Worm (Caenorhabditis elegans): Measurements from ENCODE around the gene gur-3.

gur-3 gene

DNA sequence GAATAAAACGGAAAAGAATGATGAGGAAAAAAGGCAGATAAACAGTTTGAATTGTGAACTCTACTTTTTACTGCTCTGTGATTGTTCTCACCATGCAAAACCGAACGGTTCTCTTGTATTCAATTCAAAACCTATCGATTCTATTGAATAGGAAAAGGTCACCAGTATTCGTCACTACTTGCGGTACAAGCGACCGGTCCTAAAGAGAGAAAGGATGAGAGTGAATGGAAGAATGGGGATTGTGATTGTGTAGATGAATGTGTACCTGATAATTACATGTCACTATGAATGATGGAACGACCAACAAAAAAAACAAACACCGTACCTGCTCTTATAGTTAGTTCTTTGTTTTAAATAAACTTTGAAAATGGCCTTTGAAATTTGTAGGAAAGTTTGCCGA, 26.7 kb upstream of the gur-3 start:
- TF ChIP-seq hlh-1 (tag; optimal IDR thresholded peaks at IDR 0.05) (no peak), M03D4.4 (tag; optimal IDR thresholded peaks at IDR 0.05) (no peak), nhr-76 (tag; optimal IDR thresholded peaks at IDR 0.05) (no peak)

DNA sequence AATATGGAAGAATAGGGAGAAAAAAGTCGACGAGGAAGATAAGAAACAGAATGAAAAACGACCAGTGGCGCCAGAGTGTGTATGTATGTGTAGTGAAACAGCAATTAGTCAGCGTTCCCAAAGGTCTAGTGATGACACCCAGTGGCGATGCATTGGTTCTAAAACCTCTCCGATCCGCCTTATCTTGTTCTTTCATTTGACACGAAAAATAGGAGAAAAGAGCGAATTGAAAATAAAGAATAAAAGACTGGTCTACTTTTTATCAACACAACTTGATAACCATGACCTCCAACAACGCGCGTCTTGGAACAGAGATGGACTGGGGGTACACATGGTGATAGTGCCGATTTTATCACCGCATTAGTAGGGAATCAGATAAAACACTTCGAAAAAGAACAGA, 24.8 kb upstream of the gur-3 start:
- TF ChIP-seq nhr-12 (tag; optimal IDR thresholded peaks at IDR 0.05) (no peak), elt-1 (tag; optimal IDR thresholded peaks at IDR 0.05; ENCODE audit: borderline replicate concordance, insufficient read depth) (peak; percentile 56)

DNA sequence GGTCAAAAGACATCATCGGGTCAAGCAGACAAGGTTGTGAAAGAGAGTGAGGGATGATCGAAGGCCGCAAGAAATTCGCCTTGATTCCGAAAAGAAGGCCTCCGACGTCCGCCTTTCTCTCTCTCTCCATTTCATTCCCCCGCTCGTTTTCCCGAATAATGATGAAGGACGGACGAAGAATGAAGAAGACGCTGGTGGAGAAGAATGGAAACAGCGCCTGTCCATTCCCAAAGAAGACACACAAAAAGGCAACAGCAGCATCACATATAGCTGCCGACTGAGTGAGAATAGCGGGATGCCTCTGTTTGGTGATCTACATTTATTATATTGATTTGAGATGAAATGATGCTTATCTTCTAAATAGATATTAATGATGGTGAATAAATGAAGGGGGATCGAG, 23.1 kb upstream of the gur-3 start:
- peak; percentile 16 for TF ChIP-seq blmp-1 (tag; optimal IDR thresholded peaks at IDR 0.05)
- no peak for TF ChIP-seq bed-3 (GFP tag; optimal IDR thresholded peaks at IDR 0.05)
- peak; percentile 70 for TF ChIP-seq ham-2 (GFP tag; optimal IDR thresholded peaks at IDR 0.05)

DNA sequence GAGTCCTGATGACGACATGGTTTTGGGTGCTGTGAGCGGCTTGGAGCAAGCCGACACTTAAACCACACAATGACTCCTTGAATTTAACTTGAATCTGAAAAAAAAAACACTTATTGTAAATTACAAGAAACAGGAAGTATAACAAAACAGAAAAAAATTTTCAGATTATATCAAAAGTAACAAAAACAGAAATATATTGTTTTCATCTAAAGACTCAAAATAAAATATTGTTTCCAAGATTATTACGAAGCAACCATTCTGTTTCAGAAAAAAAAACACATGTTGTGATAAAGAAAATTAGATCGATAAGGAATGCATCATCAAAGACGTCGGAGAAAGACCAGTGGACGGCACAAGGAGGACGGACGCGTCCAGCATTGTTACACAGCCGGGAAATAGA, 22.5 kb upstream of the gur-3 start, which contains the start of gene mig-15:
Gene mig-15, minus strand, starts transcription at position 101 of the 400 bp plus-strand sequence.
- TF ChIP-seq blmp-1 (tag; optimal IDR thresholded peaks at IDR 0.05) = no peak
- no peak for TF ChIP-seq sptf-1 (tag; optimal IDR thresholded peaks at IDR 0.05)
- TF ChIP-seq cnd-1 (tag; optimal IDR thresholded peaks at IDR 0.05) = no peak
- no peak for TF ChIP-seq bed-3 (GFP tag; optimal IDR thresholded peaks at IDR 0.05)
- TF ChIP-seq lsy-2 (tag; optimal IDR thresholded peaks at IDR 0.05) = no peak
- no peak for TF ChIP-seq mab-5 (tag; optimal IDR thresholded peaks at IDR 0.05)
- no peak for TF ChIP-seq mls-2 (tag; optimal IDR thresholded peaks at IDR 0.05)
- no peak for TF ChIP-seq M03D4.4 (tag; optimal IDR thresholded peaks at IDR 0.05)
- TF ChIP-seq tbx-8 (GFP tag; optimal IDR thresholded peaks at IDR 0.05) = no peak
- no peak for TF ChIP-seq drap-1 (GFP tag; optimal IDR thresholded peaks at IDR 0.05)
- TF ChIP-seq ceh-83 (GFP tag; optimal IDR thresholded peaks at IDR 0.05) = no peak
- no peak for TF ChIP-seq unc-39 (tag; optimal IDR thresholded peaks at IDR 0.05)
- TF ChIP-seq nhr-76 (tag; optimal IDR thresholded peaks at IDR 0.05) = no peak
- TF ChIP-seq mep-1 (tag; optimal IDR thresholded peaks at IDR 0.05) = no peak
- TF ChIP-seq ceh-39 (tag; optimal IDR thresholded peaks at IDR 0.05) = no peak
- no peak for TF ChIP-seq lin-32 (GFP tag; optimal IDR thresholded peaks at IDR 0.05)
- no peak for TF ChIP-seq nhr-2 (tag; optimal IDR thresholded peaks at IDR 0.05)
- no peak for TF ChIP-seq unc-120 (tag; optimal IDR thresholded peaks at IDR 0.05; ENCODE audit: poor library complexity, severe bottlenecking)

DNA sequence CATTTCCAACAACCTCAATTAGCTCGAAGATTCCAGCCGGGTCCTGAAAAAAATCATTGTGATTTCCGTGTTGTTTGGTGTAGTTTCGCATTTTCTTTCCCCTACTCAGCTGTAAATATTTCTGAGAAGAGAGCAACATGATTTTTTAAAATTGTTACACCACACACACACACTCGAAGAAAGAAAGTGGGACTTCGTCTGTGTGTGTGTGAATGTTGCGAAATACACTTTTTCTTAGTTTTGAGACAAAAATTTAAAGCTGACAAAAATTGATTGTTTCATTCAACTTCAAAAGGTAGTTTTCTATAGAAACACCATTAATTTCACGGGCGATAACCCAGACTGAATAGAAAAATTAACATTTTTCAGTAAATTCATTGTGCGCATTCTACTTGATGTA, 22.0 kb upstream of the gur-3 start:
- TF ChIP-seq hlh-1 (tag; optimal IDR thresholded peaks at IDR 0.05) = no peak
- TF ChIP-seq bed-3 (GFP tag; optimal IDR thresholded peaks at IDR 0.05) = no peak
- no peak for TF ChIP-seq snpc-4 (tag; optimal IDR thresholded peaks at IDR 0.05)
- TF ChIP-seq lin-13 (tag; optimal IDR thresholded peaks at IDR 0.05) = no peak
- no peak for TF ChIP-seq M03D4.4 (tag; optimal IDR thresholded peaks at IDR 0.05)
- no peak for TF ChIP-seq elt-1 (tag; optimal IDR thresholded peaks at IDR 0.05; ENCODE audit: borderline replicate concordance, insufficient read depth)
- no peak for TF ChIP-seq ceh-43 (GFP tag; optimal IDR thresholded peaks at IDR 0.05)
- no peak for TF ChIP-seq nhr-2 (tag; optimal IDR thresholded peaks at IDR 0.05)
- TF ChIP-seq cnd-1 (tag; optimal IDR thresholded peaks at IDR 0.05) = no peak
- no peak for TF ChIP-seq ztf-11 (tag; optimal IDR thresholded peaks at IDR 0.05)
- TF ChIP-seq drap-1 (GFP tag; optimal IDR thresholded peaks at IDR 0.05) = no peak
- no peak for TF ChIP-seq mls-2 (tag; optimal IDR thresholded peaks at IDR 0.05)
- no peak for TF ChIP-seq tbx-8 (GFP tag; optimal IDR thresholded peaks at IDR 0.05)
- no peak for TF ChIP-seq ham-2 (GFP tag; optimal IDR thresholded peaks at IDR 0.05)
- no peak for TF ChIP-seq zip-8 (tag; optimal IDR thresholded peaks at IDR 0.05)
- TF ChIP-seq nhr-12 (tag; optimal IDR thresholded peaks at IDR 0.05) = no peak
- TF ChIP-seq mab-5 (tag; optimal IDR thresholded peaks at IDR 0.05) = no peak
- TF ChIP-seq mep-1 (tag; optimal IDR thresholded peaks at IDR 0.05) = no peak

DNA sequence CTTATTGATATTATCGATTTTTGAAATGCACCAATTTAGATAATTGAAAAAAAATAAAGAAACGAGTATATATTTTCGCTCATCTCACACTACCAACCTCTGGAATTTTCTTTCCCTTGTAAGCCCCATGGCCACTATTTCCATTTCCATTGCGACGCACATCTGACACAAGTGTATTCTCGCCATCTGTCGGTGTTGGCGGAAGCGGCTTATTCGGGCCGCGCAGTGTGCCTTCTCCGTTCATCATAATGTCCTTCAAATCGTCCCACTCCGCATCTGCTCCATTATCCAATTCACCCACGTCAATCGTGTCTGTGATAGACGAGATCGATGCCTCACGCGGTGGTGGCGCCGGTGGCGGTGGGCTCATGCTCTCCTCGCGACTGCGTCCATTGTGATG, 18.6 kb upstream of the gur-3 start:
- TF ChIP-seq drap-1 (GFP tag; optimal IDR thresholded peaks at IDR 0.05) (no peak), cnd-1 (tag; optimal IDR thresholded peaks at IDR 0.05) (peak; percentile 73), snpc-4 (tag; optimal IDR thresholded peaks at IDR 0.05) (no peak), nhr-28 (tag; optimal IDR thresholded peaks at IDR 0.05) (no peak), lin-32 (GFP tag; optimal IDR thresholded peaks at IDR 0.05) (peak; percentile 72), ces-1 (GFP tag; optimal IDR thresholded peaks at IDR 0.05) (no peak)

Measured in whole organism, mixed stage, embryonic.